Worm (Caenorhabditis elegans): Measurements from ENCODE around the gene best-9.

best-9 gene

ce11 chrIV:6560434-6560833 is at the start of gene best-9:
best-9 (plus strand) TSS chrIV:6560734.
- TF ChIP-seq Y105C5A.15 (GFP tag; IDR thresholded peaks at IDR 0.05) (no peak), vab-7 (GFP tag; IDR thresholded peaks at IDR 0.05) (no peak), mep-1 (tag; optimal IDR thresholded peaks at IDR 0.05) (no peak), dmd-8 (GFP tag; IDR thresholded peaks at IDR 0.05) (no peak), T20F7.1 (GFP tag; optimal IDR thresholded peaks at IDR 0.05) (no peak), attf-4 (tag; optimal IDR thresholded peaks at IDR 0.05) (no peak), lsy-2 (tag; optimal IDR thresholded peaks at IDR 0.05) (no peak), dmd-9 (GFP tag; IDR thresholded peaks at IDR 0.05) (no peak), pha-4 (GFP tag; IDR thresholded peaks at IDR 0.05) (no peak), pha-4 (tag; optimal IDR thresholded peaks at IDR 0.05) (no peak), mxl-2 (GFP tag; conservative IDR thresholded peaks at IDR 0.05) (no peak)

- TF ChIP-seq nhr-237 (tag; optimal IDR thresholded peaks at IDR 0.05) (no peak), dmd-6 (GFP tag; IDR thresholded peaks at IDR 0.05) (no peak), ZK337.2 (GFP tag; IDR thresholded peaks at IDR 0.05) (no peak), ceh-28 (tag; optimal IDR thresholded peaks at IDR 0.05) (no peak), daf-12 (tag; optimal IDR thresholded peaks at IDR 0.05) (no peak), nhr-10 (tag; optimal IDR thresholded peaks at IDR 0.05) (no peak), madf-5 (GFP tag; IDR thresholded peaks at IDR 0.05) (no peak), ceh-62 (tag; optimal IDR thresholded peaks at IDR 0.05) (no peak)
Observed at ce11 chrIV:6511767-6512166, 48.8 kb upstream of the best-9 start.

ce11 chrIV:6514700-6515099 is 45.8 kb upstream of the best-9 start:
- TF ChIP-seq vab-7 (GFP tag; IDR thresholded peaks at IDR 0.05), result no peak
- no peak for TF ChIP-seq hlh-30 (tag; optimal IDR thresholded peaks at IDR 0.05; ENCODE audit: insufficient read depth)
- TF ChIP-seq rbr-2 (tag; optimal IDR thresholded peaks at IDR 0.05), result peak; percentile 26
- no peak for TF ChIP-seq lin-38 (GFP tag; IDR thresholded peaks at IDR 0.05)
- TF ChIP-seq mxl-2 (GFP tag; conservative IDR thresholded peaks at IDR 0.05), result no peak
- TF ChIP-seq nhr-102 (tag; optimal IDR thresholded peaks at IDR 0.05), result no peak
- TF ChIP-seq lin-39 (tag; optimal IDR thresholded peaks at IDR 0.05), result no peak
- no peak for TF ChIP-seq unc-39 (tag; optimal IDR thresholded peaks at IDR 0.05)
- TF ChIP-seq sdz-12 (GFP tag; optimal IDR thresholded peaks at IDR 0.05), result no peak
- TF ChIP-seq hmg-1.1 (GFP tag; IDR thresholded peaks at IDR 0.05), result no peak
- no peak for TF ChIP-seq zfp-2 (tag; optimal IDR thresholded peaks at IDR 0.05)
- TF ChIP-seq aha-1 (tag), result peak; percentile 93
- TF ChIP-seq F37D6.2 (tag; optimal IDR thresholded peaks at IDR 0.05), result peak; percentile 77
- TF ChIP-seq snpc-1.2 (GFP tag; IDR thresholded peaks at IDR 0.05), result no peak
- TF ChIP-seq ztf-7 (tag; optimal IDR thresholded peaks at IDR 0.05), result no peak
- TF ChIP-seq hlh-11 (tag; optimal IDR thresholded peaks at IDR 0.05), result no peak
- TF ChIP-seq T26A8.4 (GFP tag; IDR thresholded peaks at IDR 0.05), result no peak
- no peak for TF ChIP-seq lim-7 (GFP tag; IDR thresholded peaks at IDR 0.05)
- no peak for TF ChIP-seq nhr-42 (GFP tag; IDR thresholded peaks at IDR 0.05)
- no peak for TF ChIP-seq nhr-77 (tag; optimal IDR thresholded peaks at IDR 0.05)
- no peak for TF ChIP-seq php-3 (GFP tag; IDR thresholded peaks at IDR 0.05)
- no peak for TF ChIP-seq nhr-76 (tag; optimal IDR thresholded peaks at IDR 0.05)
- no peak for TF ChIP-seq Y5F2A.4 (GFP tag; optimal IDR thresholded peaks at IDR 0.05)
- no peak for TF ChIP-seq mxl-3 (GFP tag; optimal IDR thresholded peaks at IDR 0.05)
- TF ChIP-seq T20F7.1 (GFP tag; optimal IDR thresholded peaks at IDR 0.05), result no peak
- no peak for TF ChIP-seq daf-8 (GFP tag; IDR thresholded peaks at IDR 0.05)
- TF ChIP-seq pha-4 (GFP tag; IDR thresholded peaks at IDR 0.05), result no peak
- no peak for TF ChIP-seq pha-4 (tag; optimal IDR thresholded peaks at IDR 0.05)
- no peak for TF ChIP-seq saeg-2 (GFP tag; IDR thresholded peaks at IDR 0.05)
- no peak for TF ChIP-seq fos-1 (tag; optimal IDR thresholded peaks at IDR 0.05)
- no peak for TF ChIP-seq ceh-32 (tag; optimal IDR thresholded peaks at IDR 0.05; ENCODE audit: poor library complexity)
- no peak for TF ChIP-seq mes-2 (tag; optimal IDR thresholded peaks at IDR 0.05; ENCODE audit: poor library complexity, severe bottlenecking)
- TF ChIP-seq ces-1 (GFP tag; optimal IDR thresholded peaks at IDR 0.05), result no peak
- peak; percentile 35 for TF ChIP-seq nhr-48 (tag; optimal IDR thresholded peaks at IDR 0.05)
- TF ChIP-seq nhr-6 (tag; optimal IDR thresholded peaks at IDR 0.05), result no peak
- no peak for TF ChIP-seq Y105C5A.15 (GFP tag; IDR thresholded peaks at IDR 0.05)
- TF ChIP-seq F44E2.7 (GFP tag; IDR thresholded peaks at IDR 0.05), result no peak
